Fruit fly (Drosophila melanogaster) whole organism, wandering third instar larva: ENCODE data around the gene CG15152.

ENCODE experiments used
- Hnf4 ChIP-seq: fragments of 200-800 bp; sonication (Bioruptor generic); optimal IDR thresholded peaks from 2 replicates; lab custom pipeline; 2016; ENCODE audit warnings: missing biosample characterization, mild to moderate bottlenecking, missing genetic modification characterization
- Mio ChIP-seq: sonication (Bioruptor generic); optimal IDR thresholded peaks from 2 replicates; lab custom pipeline; 2016; ENCODE audit warnings: missing biosample characterization, missing genetic modification characterization
- Rel ChIP-seq, 2 experiments: fragments of 200-800 bp; sonication (Bioruptor generic) in 1 of 2; optimal IDR thresholded peaks; 2 replicates in 1 of 2; 3 replicates in 1 of 2; lab custom pipeline; 2016 to 2019; ENCODE audit warnings: mild to moderate bottlenecking in 2 of 2, missing biosample characterization in 2 of 2, missing genetic modification characterization in 2 of 2, moderate library complexity in 1 of 2
- Vsx2 ChIP-seq: fragments of 200-300, 225-300 bp; sonication (Bioruptor generic); optimal IDR thresholded peaks from 2 replicates; lab custom pipeline; 2018; ENCODE audit warnings: missing biosample characterization, missing genetic modification characterization; ENCODE audit not compliant: partially characterized antibody
- pan ChIP-seq: fragments of >200 bp; optimal IDR thresholded peaks from 2 replicates; lab custom pipeline; 2017
- rgr ChIP-seq: fragments of 200-800 bp; sonication (Bioruptor generic); optimal IDR thresholded peaks from 3 replicates; lab custom pipeline; 2016; ENCODE audit warnings: missing biosample characterization, mild to moderate bottlenecking, missing genetic modification characterization
- usp ChIP-seq: fragments of >200 bp; optimal IDR thresholded peaks from 2 replicates; lab custom pipeline; 2017; ENCODE audit warnings: missing biosample characterization, missing genetic modification characterization
- woc ChIP-seq: sonication (Bioruptor generic); optimal IDR thresholded peaks from 2 replicates; lab custom pipeline; 2016; ENCODE audit warnings: missing biosample characterization, mild to moderate bottlenecking, missing genetic modification characterization

dm6 chr2L:18149903-18150302 lies 35.6 kb downstream of the CG15152 start:
- TF ChIP-seq usp (GFP tag; lab: Kevin White, UChicago) (no peak), pan (lab: Kevin White, UChicago) (no peak), woc (no peak), Vsx2 (GFP tag; lab: Kevin White, UChicago) (no peak), Hnf4 (GFP tag; lab: Kevin White, UChicago) (no peak), rgr (no peak), Mio (GFP tag; lab: Kevin White, UChicago) (no peak), Rel (GFP tag; optimal IDR thresholded peaks at IDR 0.05; lab: Kevin White, UChicago) (no peak), Rel (tag; optimal IDR thresholded peaks at IDR 0.05; lab: Kevin White, UChicago) (no peak)
